Fruit fly (Drosophila melanogaster): ENCODE results near the gene Syx17.
A peak's percentile ranks its signal among the peaks of the same experiment; 100 is the strongest.

Syx17 gene

dm6 chr3L:4406653-4407257, 3.5 kb downstream of the Syx17 start, which contains the start of gene TP53INP (continued):
- TF ChIP-seq CG14965 (GFP tag; optimal IDR thresholded peaks at IDR 0.05; ENCODE audit: borderline replicate concordance) (peak; percentile 49), CG1603 (tag; optimal IDR thresholded peaks at IDR 0.05) (peak; percentile 71), nerfin-2 (GFP tag; IDR thresholded peaks at IDR 0.05; ENCODE audit: partially characterized antibody) (no peak), bcd (GFP tag; optimal IDR thresholded peaks at IDR 0.05) (peak; percentile 86), Neu2 (GFP tag; optimal IDR thresholded peaks at IDR 0.05; ENCODE audit: borderline replicate concordance) (peak; percentile 48), CG10431 (GFP tag; optimal IDR thresholded peaks at IDR 0.05) (peak; percentile 65), CG7556 (GFP tag; optimal IDR thresholded peaks at IDR 0.05) (peak; percentile 96), CG12155 (GFP tag; optimal IDR thresholded peaks at IDR 0.05) (peak; percentile 78), CG17385 (GFP tag; optimal IDR thresholded peaks at IDR 0.05) (peak; percentile 87), croc (GFP tag; conservative IDR thresholded peaks at IDR 0.05) (peak; percentile 75), Fer2 (tag; optimal IDR thresholded peaks at IDR 0.05) (peak; percentile 59), btn (GFP tag; optimal IDR thresholded peaks at IDR 0.05) (peak; percentile 48), ftz-f1 (GFP tag; optimal IDR thresholded peaks at IDR 0.05) (no peak), tio (GFP tag; optimal IDR thresholded peaks at IDR 0.05) (peak; percentile 90), zfh2 (GFP tag; optimal IDR thresholded peaks at IDR 0.05) (peak; percentile 63), psq (GFP tag; optimal IDR thresholded peaks at IDR 0.05) (peak; percentile 46), CG17912 (GFP tag; optimal IDR thresholded peaks at IDR 0.05) (no peak), CG13775 (GFP tag; optimal IDR thresholded peaks at IDR 0.05) (peak; percentile 84), wdn (GFP tag; IDR thresholded peaks at IDR 0.05) (no peak), gfzf (GFP tag; optimal IDR thresholded peaks at IDR 0.05) (no peak), Mes4 (GFP tag; optimal IDR thresholded peaks at IDR 0.05) (peak; percentile 70), YL-1 (GFP tag; optimal IDR thresholded peaks at IDR 0.05) (peak; percentile 55), Xrp1 (GFP tag; IDR thresholded peaks at IDR 0.05) (peak; percentile 84), da (GFP tag; optimal IDR thresholded peaks at IDR 0.05) (peak; percentile 46), CG8290 (GFP tag; optimal IDR thresholded peaks at IDR 0.05) (peak; percentile 65), CG8290 (tag; optimal IDR thresholded peaks at IDR 0.05) (peak; percentile 24 to 64), CG18619 (GFP tag; optimal IDR thresholded peaks at IDR 0.05) (peak; percentile 88), Dip2 (GFP tag; IDR thresholded peaks at IDR 0.05) (no peak), Ets97D (GFP tag; optimal IDR thresholded peaks at IDR 0.05) (peak; percentile 3), Side (GFP tag; optimal IDR thresholded peaks at IDR 0.05) (peak; percentile 65), ems (GFP tag; optimal IDR thresholded peaks at IDR 0.05) (peak; percentile 77), CG32532 (GFP tag; IDR thresholded peaks at IDR 0.05) (peak; percentile 74), CHES-1-like (GFP tag; optimal IDR thresholded peaks at IDR 0.05) (peak; percentile 27), ttk (GFP tag; IDR thresholded peaks at IDR 0.05) (peak; percentile 58), abd-A (tag; optimal IDR thresholded peaks at IDR 0.05) (no peak), Dip3 (GFP tag; optimal IDR thresholded peaks at IDR 0.05) (peak; percentile 48), emc (GFP tag; optimal IDR thresholded peaks at IDR 0.05) (peak; percentile 30), NfI (GFP tag; optimal IDR thresholded peaks at IDR 0.05) (peak; percentile 88), disco-r (GFP tag; optimal IDR thresholded peaks at IDR 0.05) (peak; percentile 54), CG2129 (GFP tag; IDR thresholded peaks at IDR 0.05; ENCODE audit: partially characterized antibody) (no peak), Eip74EF (GFP tag; optimal IDR thresholded peaks at IDR 0.05) (peak in 1 of 2 experiments; percentile 93), CG6765 (GFP tag; optimal IDR thresholded peaks at IDR 0.05) (peak; percentile 69), trem (tag; optimal IDR thresholded peaks at IDR 0.05) (peak; percentile 72), pb (GFP tag; optimal IDR thresholded peaks at IDR 0.05) (peak; percentile 55), Rfx (GFP tag; IDR thresholded peaks at IDR 0.05) (peak; percentile 64), CG11560 (tag; IDR thresholded peaks at IDR 0.05) (0 out of 3 replicates have a peak, but pooled peaks have one; percentile 35), CG14710 (tag; optimal IDR thresholded peaks at IDR 0.05) (peak; percentile 91), CG2116 (GFP tag; optimal IDR thresholded peaks at IDR 0.05) (peak; percentile 60), Rx (GFP tag; IDR thresholded peaks at IDR 0.05) (peak; percentile 53), D19A (tag; optimal IDR thresholded peaks at IDR 0.05) (peak; percentile 100)
